Fruit fly (Drosophila melanogaster) whole organism, larva: ENCODE results near the gene CG10730.

ENCODE experiments used
- noc ChIP-seq: fragments of 200-800 bp; sonication (Bioruptor generic); optimal IDR thresholded peaks from 3 replicates; lab custom pipeline; 2019; ENCODE audit warnings: missing biosample characterization, mild to moderate bottlenecking, missing genetic modification characterization, moderate library complexity

Gene CG10730

DNA sequence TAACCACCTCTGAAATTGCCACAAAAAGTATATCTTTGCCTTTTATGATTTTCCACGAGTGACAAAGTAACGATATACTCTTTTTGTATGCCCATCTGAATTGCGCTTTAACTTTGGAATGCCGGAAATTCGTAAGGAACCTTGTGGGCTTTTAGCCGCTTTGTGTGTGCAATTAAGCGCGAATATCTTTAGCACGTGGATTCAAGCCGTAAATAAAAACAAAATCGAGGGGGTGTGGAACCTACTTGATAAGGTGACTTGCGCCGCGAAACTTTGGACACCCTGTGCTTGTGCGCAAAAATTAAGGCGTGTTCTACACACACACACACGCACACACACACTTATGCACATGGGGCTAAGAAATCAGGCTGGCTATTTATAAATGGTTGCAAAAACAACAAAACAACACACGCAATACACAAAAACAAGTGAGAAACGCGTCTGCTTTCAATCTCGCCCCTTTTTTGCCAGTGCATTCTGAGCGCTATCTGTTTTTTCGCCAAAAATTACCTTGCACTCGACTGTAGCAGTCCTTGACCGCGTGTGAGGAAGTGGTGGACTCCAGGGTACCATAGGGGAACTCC is 12.2 kb upstream of the CG10730 start:
- no peak for TF ChIP-seq noc (tag; lab: Kevin White, UChicago)

dm6 chr2L:20082965-20083855 is 11.2 kb upstream of the CG10730 start:
- no peak for TF ChIP-seq noc (tag; lab: Kevin White, UChicago)

- TF ChIP-seq noc (tag; lab: Kevin White, UChicago): no peak
Observed at dm6 chr2L:20082155-20082964, 10.4 kb upstream of the CG10730 start.

dm6 chr2L:20080772-20081171 is 8.8 kb upstream of the CG10730 start:
- TF ChIP-seq noc (tag; lab: Kevin White, UChicago): no peak

DNA sequence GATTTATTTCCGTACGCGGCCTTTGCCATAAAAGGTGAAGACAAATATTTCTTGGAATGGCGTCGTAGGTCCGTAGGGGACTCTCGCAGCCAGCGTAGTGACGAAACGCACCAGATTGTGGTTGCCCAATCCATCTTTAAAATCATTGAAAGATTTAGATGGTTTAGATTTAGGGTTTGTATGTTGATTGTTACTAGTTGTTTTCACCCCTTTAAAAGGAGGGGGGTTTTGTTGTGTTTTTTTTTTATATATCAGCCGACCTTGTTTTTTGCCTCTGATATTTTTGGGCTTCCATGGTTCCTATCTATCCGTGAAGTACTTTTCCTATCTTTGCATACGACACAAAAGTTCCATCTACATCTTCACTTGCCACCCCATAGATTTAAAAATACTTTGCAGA is 6.9 kb upstream of the CG10730 start:
- peak; percentile 41 for TF ChIP-seq noc (tag; lab: Kevin White, UChicago)

DNA sequence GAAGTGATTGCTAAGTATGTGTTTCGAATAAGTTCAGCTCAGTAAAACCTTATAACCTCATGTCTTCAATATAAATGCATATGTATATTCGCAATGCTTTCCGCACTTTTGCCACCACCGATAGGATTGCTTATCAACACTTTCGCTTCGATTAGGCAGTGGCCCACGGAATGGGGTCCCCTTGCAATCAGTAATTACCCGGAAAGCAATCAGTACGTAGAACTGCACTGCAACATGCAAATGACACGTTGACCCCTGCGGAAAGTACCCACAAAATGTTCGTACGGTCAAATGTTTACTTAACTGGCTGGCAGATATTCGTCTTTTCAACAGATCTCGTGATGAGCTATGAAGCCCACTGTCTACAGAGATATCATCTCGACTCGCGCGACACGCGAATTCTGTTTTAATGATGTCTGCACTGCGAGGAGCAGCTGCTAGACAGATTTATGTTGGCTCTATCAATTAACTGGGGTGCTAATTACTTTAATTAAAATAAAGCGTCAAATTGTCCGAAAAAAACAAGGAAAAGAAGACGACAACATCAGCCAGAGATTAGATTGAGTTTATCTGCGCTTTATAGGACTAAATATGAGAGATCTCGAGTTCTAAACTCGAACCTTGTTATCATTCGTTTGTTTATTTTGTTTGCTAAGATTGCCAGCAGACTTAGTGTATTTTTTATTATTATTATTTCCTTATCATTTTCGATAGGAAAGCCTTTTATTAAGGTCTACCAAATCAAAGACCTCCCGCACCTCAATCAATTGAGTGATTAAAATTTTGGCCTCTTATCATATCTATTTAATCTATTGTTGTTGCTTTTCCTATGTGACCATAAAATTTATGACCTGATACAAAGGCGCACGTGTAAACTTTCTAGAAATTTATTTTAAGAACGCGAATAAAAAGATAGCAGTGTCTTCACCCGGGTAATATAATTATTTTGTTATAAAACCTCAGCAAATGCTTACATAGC is 5.7 kb upstream of the CG10730 start:
- peak; percentile 84 for TF ChIP-seq noc (tag; lab: Kevin White, UChicago)

dm6 chr2L:20075234-20075803 is 3.3 kb upstream of the CG10730 start, which contains the start of the genes pr and neb:
Gene pr (minus strand): TSS chr2L:20075458.
Gene neb (plus strand): TSS chr2L:20075757.
- TF ChIP-seq noc (tag; lab: Kevin White, UChicago): peak; percentile 35

- TF ChIP-seq noc (tag; lab: Kevin White, UChicago): peak; percentile 22
Observed at dm6 chr2L:20074388-20074787, 2.4 kb upstream of the CG10730 start.

DNA sequence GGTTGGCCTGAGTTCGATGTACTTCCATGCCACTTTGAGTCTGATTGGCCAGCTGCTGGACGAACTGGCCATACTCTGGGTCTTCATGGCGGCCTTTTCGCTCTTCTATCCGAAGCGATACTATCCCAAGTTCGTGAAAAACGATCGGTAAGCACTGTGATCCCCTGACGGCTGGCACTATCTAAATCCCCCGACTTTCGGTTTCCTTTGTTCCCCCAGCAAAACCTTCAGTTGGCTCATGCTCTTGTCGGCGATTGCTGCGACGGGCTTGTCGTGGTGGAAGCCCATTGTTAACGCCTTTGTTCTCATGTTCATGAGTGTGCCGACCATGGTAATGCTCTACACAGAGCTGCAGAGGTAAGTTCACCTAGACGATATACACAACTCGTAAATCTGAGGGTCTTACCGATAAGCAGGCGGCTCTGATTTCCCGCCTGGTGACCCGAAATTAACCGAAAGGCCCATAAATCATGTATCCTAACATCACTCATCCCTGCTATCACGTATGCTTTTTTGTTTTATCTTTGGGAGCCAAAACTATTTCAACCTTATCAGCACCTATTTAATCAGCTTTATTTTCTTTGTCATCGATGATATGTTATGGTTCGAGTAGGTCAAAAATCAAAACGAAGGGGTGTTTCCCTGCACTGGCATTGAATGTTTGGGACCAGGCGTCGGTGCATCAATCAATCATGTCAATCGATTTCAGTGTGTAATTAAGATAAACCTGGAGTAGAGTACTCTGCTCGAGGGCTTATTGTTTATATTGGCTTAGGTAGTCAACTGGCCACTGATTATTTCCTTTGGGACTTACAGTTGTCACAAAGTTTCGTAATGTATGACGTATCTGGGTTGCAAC is 2.6 kb downstream of the CG10730 start:
- TF ChIP-seq noc (tag; lab: Kevin White, UChicago): peak; percentile 4

DNA sequence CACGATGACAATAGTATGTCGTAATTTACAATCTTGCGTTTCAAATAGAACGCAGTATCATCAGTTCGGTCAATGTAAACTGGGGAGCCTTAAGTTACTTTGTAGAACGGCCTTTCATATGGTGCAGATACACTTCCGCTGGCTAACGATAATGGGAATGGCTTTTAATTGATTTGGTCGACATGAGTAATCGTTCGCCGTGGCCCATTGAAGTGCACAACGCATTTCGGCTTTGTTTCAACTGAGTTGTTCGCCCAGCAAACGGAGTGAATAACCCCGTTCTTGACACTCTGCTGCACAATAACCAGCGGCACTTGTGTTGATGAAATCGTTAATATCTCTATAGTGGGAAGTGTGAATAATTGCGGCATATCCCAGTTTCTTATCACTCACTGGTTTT is 4.1 kb downstream of the CG10730 start:
- TF ChIP-seq noc (tag; lab: Kevin White, UChicago): no peak

DNA sequence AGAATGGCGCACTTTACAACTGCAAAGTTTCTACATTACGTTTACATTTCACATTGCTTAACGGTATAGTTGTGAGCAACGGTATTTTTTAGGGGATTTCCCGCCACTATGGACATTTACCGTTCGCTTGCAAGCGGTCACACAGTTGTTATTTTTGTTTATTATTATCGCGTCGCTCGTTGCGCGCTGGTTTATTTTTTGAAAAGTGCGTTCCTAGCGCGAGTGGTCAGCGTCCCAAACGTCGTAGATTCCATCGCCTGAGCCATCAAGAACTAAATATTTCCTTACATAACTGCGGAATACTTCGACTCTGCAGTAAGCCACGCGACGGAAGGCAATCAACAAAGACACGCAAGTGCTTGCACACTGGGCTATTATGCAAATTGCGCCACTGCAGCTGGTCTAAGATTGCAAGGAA is 5.8 kb downstream of the CG10730 start, which contains the start of gene bwa:
TSS of gene bwa (plus strand) at position 159 of the 418 bp plus-strand sequence.
- TF ChIP-seq noc (tag; lab: Kevin White, UChicago): no peak

DNA sequence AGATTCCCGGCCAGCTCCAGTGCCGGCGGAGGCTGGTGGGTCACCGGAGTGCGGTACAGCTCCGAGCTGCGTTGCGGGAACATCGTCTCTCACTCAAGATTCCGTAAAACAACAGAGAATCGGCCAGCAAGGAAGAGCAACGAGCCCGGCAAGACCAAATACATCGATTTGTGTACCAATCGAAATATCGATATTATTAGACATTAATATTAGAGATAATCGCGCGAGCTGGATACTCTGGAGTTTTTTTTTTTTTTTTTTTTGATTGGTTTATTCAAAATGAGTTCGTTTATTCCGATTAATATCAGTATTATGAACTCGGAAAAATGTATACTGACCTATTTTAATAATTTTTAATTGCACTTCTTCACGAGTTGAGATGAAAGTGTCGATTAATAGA is 6.5 kb downstream of the CG10730 start, which contains the start of gene vls:
TSS of gene vls (minus strand) at position 164 of the 400 bp plus-strand sequence.
- TF ChIP-seq noc (tag; lab: Kevin White, UChicago): no peak

- peak; percentile 24 for TF ChIP-seq noc (tag; lab: Kevin White, UChicago)
Observed at dm6 chr2L:20061018-20061657, 10.9 kb downstream of the CG10730 start, which contains the start of the genes barr and lok. Gene barr (minus strand): TSS chr2L:20061370. Gene lok (plus strand): TSS chr2L:20061422.
